1 fruit fly cellular context compared by ENCODE assay signal in the genomic region with DNA sequence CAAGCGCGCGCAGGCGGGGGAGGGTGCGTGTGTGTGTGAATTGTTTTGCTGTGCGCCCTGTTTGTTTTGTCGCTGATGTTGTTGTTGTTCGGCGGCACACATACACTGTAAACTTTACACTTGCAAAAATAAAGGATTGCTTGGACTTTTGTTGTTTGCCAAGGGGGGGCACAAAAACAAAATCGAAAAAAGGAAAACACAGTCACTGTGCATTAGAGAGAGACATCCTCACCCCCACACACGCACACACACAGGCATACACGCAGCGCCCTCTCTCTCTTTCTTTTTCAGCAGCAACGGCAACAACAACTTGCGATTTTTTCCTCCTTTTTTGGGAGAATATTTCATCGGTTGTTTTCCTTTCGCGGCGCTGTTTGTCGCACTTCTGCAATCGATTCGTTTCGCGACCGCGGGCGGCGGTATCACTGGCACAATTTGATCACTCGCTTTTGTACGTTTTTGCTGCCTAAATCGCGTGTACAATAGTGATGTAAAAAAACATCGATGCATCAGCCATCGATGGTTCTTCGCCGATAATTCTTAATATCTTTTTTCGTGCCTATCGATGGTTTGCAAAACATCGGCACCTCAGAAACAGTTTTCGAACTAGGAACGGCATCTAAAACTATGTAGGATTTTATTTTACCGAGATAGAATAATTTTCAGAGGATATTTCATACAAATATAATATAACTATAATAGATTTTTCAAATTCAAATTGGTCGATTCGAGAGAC.
A peak's percentile ranks its signal among the peaks of the same experiment; 100 is the strongest.
TF ChIP-seq lines count a peak whose summit lies in the region.

A gene (minus strand): TSS at position 515 of the 736 bp plus-strand sequence.

TF ChIP-seq in whole organism, embryonic, 481 proteins besides CTCF, POLR2A, EP300 and RAD21 (continued from another document):
- TF ChIP-seq scrt (GFP tag; optimal IDR thresholded peaks at IDR 0.05; lab: Kevin White, UChicago) = no peak
- no peak for TF ChIP-seq wdn (GFP tag; IDR thresholded peaks at IDR 0.05; lab: Robert Waterston, UW)
- no peak for TF ChIP-seq CG11093 (GFP tag; IDR thresholded peaks at IDR 0.05; lab: Robert Waterston, UW)
- TF ChIP-seq dysf (GFP tag; IDR thresholded peaks at IDR 0.05; lab: Robert Waterston, UW) = no peak
- TF ChIP-seq Aef1 (GFP tag; IDR thresholded peaks at IDR 0.05; lab: Robert Waterston, UW) = no peak
- no peak for TF ChIP-seq CG15479 (GFP tag; optimal IDR thresholded peaks at IDR 0.05; lab: Kevin White, UChicago)
- no peak for TF ChIP-seq crp (GFP tag; optimal IDR thresholded peaks at IDR 0.05; lab: Kevin White, UChicago)
- no peak for TF ChIP-seq Myb (GFP tag; optimal IDR thresholded peaks at IDR 0.05; lab: Kevin White, UChicago)
- TF ChIP-seq Bgb (GFP tag; IDR thresholded peaks at IDR 0.05; lab: Robert Waterston, UW; ENCODE audit: partially characterized antibody) = peak; percentile 86
- TF ChIP-seq tgo (GFP tag; IDR thresholded peaks at IDR 0.05; lab: Robert Waterston, UW) = no peak
- TF ChIP-seq MESR4 (GFP tag; optimal IDR thresholded peaks at IDR 0.05; lab: Kevin White, UChicago) = peak; percentile 83
- TF ChIP-seq grau (tag; optimal IDR thresholded peaks at IDR 0.05; lab: Kevin White, UChicago) = no peak
- no peak for TF ChIP-seq MTF-1 (GFP tag; optimal IDR thresholded peaks at IDR 0.05; lab: Kevin White, UChicago; ENCODE audit: borderline replicate concordance)
- no peak for TF ChIP-seq CG17568 (GFP tag; optimal IDR thresholded peaks at IDR 0.05; lab: Kevin White, UChicago)
- no peak for TF ChIP-seq dmrt11E (tag; optimal IDR thresholded peaks at IDR 0.05; lab: Kevin White, UChicago)
- TF ChIP-seq CG3281 (GFP tag; optimal IDR thresholded peaks at IDR 0.05; lab: Kevin White, UChicago) = no peak
- no peak for TF ChIP-seq CG12744 (GFP tag; optimal IDR thresholded peaks at IDR 0.05; lab: Kevin White, UChicago)
- TF ChIP-seq Fer3 (tag; optimal IDR thresholded peaks at IDR 0.05; lab: Kevin White, UChicago) = no peak
- TF ChIP-seq tin (GFP tag; optimal IDR thresholded peaks at IDR 0.05; lab: Kevin White, UChicago) = no peak
- no peak for TF ChIP-seq her (GFP tag; optimal IDR thresholded peaks at IDR 0.05; lab: Kevin White, UChicago)
TF ChIP-seq in whole organism, embryonic: peak in this region for 65.
